Worm (Caenorhabditis elegans) whole organism, L1 larva: ENCODE results near the gene Y22D7AR.14.

Experiments used
- C16A3.4 ChIP-seq: fragments of 150-350 bp; optimal IDR thresholded peaks from 2 replicates; lab custom pipeline; 2014; ENCODE audit warnings: missing biosample characterization, missing genetic modification characterization
- C34B4.2 ChIP-seq: sonication (generic microtip); optimal IDR thresholded peaks from 2 replicates; lab custom pipeline; 2017; ENCODE audit warnings: mild to moderate bottlenecking, missing genetic modification characterization, missing compliant biosample characterization
- aha-1 ChIP-seq: fragments of 150-350 bp; optimal IDR thresholded peaks from 2 replicates; lab custom pipeline; 2014; ENCODE audit warnings: missing biosample characterization, missing genetic modification characterization
- ama-1 ChIP-seq: fragments of 150-350 bp; optimal IDR thresholded peaks from 2 replicates; lab custom pipeline; 2014
- blmp-1 ChIP-seq: fragments of 150-350 bp; optimal IDR thresholded peaks from 2 replicates; lab custom pipeline; 2014; ENCODE audit warnings: missing biosample characterization, missing genetic modification characterization
- ceh-63 ChIP-seq: fragments of 200-800 bp; sonication (Bioruptor generic); optimal IDR thresholded peaks from 2 replicates; lab custom pipeline; 2018; ENCODE audit warnings: mild to moderate bottlenecking, missing genetic modification characterization, missing compliant biosample characterization
- ceh-82 ChIP-seq, 3 experiments: fragments of 150-350 bp in 1 of 3; sonication (generic microtip) in 2 of 3; optimal IDR thresholded peaks; 2 replicates each; lab custom pipeline; 2014 to 2017; ENCODE audit warnings: missing biosample characterization in 3 of 3, missing genetic modification characterization in 3 of 3
- ces-1 ChIP-seq: fragments of 150-350 bp; optimal IDR thresholded peaks from 2 replicates; lab custom pipeline; 2014; ENCODE audit warnings: missing biosample characterization, missing genetic modification reagents, missing genetic modification characterization
- dsc-1 ChIP-seq: sonication (generic microtip); optimal IDR thresholded peaks from 2 replicates; lab custom pipeline; 2016; ENCODE audit warnings: mild to moderate bottlenecking, missing genetic modification characterization, missing compliant biosample characterization
- efl-1 ChIP-seq, 4 experiments: fragments of 150-350 bp; optimal IDR thresholded peaks in 3 of 4; peaks in 1 of 4; 1 replicate in 1 of 4; 2 replicates in 3 of 4; lab custom pipeline; 2014; ENCODE audit warnings: missing biosample characterization in 2 of 4, missing genetic modification characterization in 2 of 4, missing genetic modification reagents in 2 of 4
- fkh-4 ChIP-seq: sonication (generic microtip); optimal IDR thresholded peaks from 2 replicates; lab custom pipeline; 2016; ENCODE audit warnings: missing compliant biosample characterization, missing genetic modification characterization, borderline replicate concordance
- hlh-4 ChIP-seq: sonication (generic microtip); optimal IDR thresholded peaks from 2 replicates; lab custom pipeline; 2016; ENCODE audit warnings: mild to moderate bottlenecking, missing genetic modification characterization, missing compliant biosample characterization
- hpl-2 ChIP-seq: fragments of 150-350 bp; optimal IDR thresholded peaks from 2 replicates; lab custom pipeline; 2014; ENCODE audit warnings: missing biosample characterization, missing genetic modification reagents, missing genetic modification characterization
- irx-1 ChIP-seq: sonication (generic microtip); optimal IDR thresholded peaks from 2 replicates; lab custom pipeline; 2016; ENCODE audit warnings: missing genetic modification characterization, missing compliant biosample characterization
- isw-1 ChIP-seq: fragments of 200-800 bp; sonication (Bioruptor generic); IDR thresholded peaks from 2 replicates; pipeline ENCODE4 v1.3.6; 2022; ENCODE audit warnings: missing genetic modification characterization, missing compliant biosample characterization
- lin-35 ChIP-seq, 2 experiments: fragments of 150-350 bp; optimal IDR thresholded peaks; 2 replicates each; lab custom pipeline; 2014; ENCODE audit warnings: missing biosample characterization in 2 of 2, missing genetic modification characterization in 2 of 2, missing genetic modification reagents in 2 of 2
- lin-39 ChIP-seq: fragments of 150-350 bp; optimal IDR thresholded peaks from 2 replicates; lab custom pipeline; 2014; ENCODE audit warnings: missing biosample characterization, missing genetic modification reagents, missing genetic modification characterization
- mef-2 ChIP-seq: fragments of 150-350 bp; optimal IDR thresholded peaks from 2 replicates; lab custom pipeline; 2014; ENCODE audit warnings: missing biosample characterization, missing genetic modification characterization
- nhr-12 ChIP-seq: sonication (generic microtip); optimal IDR thresholded peaks from 2 replicates; lab custom pipeline; 2017; ENCODE audit warnings: missing biosample characterization, missing genetic modification characterization
- nhr-76 ChIP-seq: sonication (generic microtip); optimal IDR thresholded peaks from 2 replicates; lab custom pipeline; 2017; ENCODE audit warnings: missing biosample characterization, missing genetic modification characterization
- nhr-84 ChIP-seq: sonication (generic microtip); optimal IDR thresholded peaks from 2 replicates; lab custom pipeline; 2017; ENCODE audit warnings: missing biosample characterization, missing genetic modification characterization
- nhr-85 ChIP-seq: sonication (generic microtip); peaks from one replicate; lab custom pipeline; 2016; ENCODE audit warnings: missing genetic modification characterization, inconsistent platforms, missing compliant biosample characterization
- snu-23 ChIP-seq: sonication (generic microtip); optimal IDR thresholded peaks from 2 replicates; lab custom pipeline; 2016; ENCODE audit warnings: missing genetic modification characterization, missing compliant biosample characterization
- sptf-1 ChIP-seq: fragments of 150-350 bp; optimal IDR thresholded peaks from 2 replicates; lab custom pipeline; 2014; ENCODE audit warnings: missing biosample characterization, missing genetic modification characterization
- tbx-2 ChIP-seq: sonication (generic microtip); optimal IDR thresholded peaks from 2 replicates; lab custom pipeline; 2016; ENCODE audit warnings: missing genetic modification characterization, missing compliant biosample characterization
- unc-30 ChIP-seq: sonication (generic microtip); optimal IDR thresholded peaks from 2 replicates; lab custom pipeline; 2017; ENCODE audit warnings: missing biosample characterization, missing genetic modification characterization
- zag-1 ChIP-seq: fragments of 150-350 bp; optimal IDR thresholded peaks from 2 replicates; lab custom pipeline; 2014; ENCODE audit warnings: missing biosample characterization, missing genetic modification characterization
- ztf-11 ChIP-seq, 2 experiments: sonication (generic microtip); optimal IDR thresholded peaks; 2 replicates each; lab custom pipeline; 2016 to 2017; ENCODE audit warnings: missing genetic modification characterization in 2 of 2, missing biosample characterization in 1 of 2, missing compliant biosample characterization in 1 of 2

Gene Y22D7AR.14

DNA sequence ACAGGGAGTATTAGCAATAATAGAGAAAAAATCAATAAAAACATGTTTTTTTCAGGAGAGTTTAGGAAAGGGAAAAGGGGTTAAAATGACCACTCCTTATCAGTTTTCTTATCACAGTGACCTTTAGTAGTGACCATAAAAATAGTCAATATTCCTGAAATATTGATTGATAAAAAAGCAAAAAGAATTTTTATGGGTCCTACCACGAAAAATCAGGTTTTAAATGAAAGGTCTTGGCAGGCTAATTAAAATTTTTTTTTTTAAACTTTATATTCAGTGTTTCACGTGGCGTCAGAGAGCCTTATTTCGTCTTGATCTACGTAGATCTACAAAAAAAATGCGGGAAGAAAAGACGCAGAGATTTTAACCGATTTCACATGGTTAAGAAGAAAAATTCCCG lies 32.4 kb downstream of the Y22D7AR.14 start, which contains the start of gene cht-4:
Gene cht-4 (minus strand): TSS at position 101 of the 400 bp plus-strand sequence.
- TF ChIP-seq nhr-12 (tag; lab: Kevin White, UChicago) (no peak), blmp-1 (tag; lab: Kevin White, UChicago) (no peak), irx-1 (no peak), ces-1 (no peak), C16A3.4 (tag; lab: Kevin White, UChicago) (no peak), zag-1 (tag; lab: Kevin White, UChicago) (no peak), nhr-76 (tag; lab: Kevin White, UChicago) (no peak), dsc-1 (tag; lab: Kevin White, UChicago) (no peak)

DNA sequence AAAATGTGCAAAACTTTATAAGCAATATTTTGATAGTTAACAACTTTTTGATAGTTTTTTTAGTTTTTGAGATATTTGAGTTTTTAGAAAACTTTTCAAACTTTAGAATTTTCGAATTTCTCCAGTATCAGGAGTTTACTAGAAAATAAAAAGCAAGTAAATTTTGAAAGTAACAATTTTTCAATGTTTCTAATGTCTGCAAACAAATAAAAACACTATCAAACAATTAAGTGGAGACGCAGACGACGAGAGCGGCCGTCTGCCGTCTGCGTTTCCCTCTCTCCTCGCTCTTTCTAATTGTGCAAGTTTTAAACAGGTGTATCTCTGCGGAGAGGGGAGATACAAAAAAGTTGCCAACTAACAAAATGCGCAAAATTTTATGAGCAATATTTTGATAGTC lies 36.9 kb downstream of the Y22D7AR.14 start:
- TF ChIP-seq efl-1 (optimal IDR thresholded peaks at IDR 0.05; lab: Kevin White, UChicago) (no peak), efl-1 (GFP tag; optimal IDR thresholded peaks at IDR 0.05 in 1 of 2; lab: Kevin White, UChicago) (peak in 1 of 2 experiments; percentile 52), sptf-1 (tag; lab: Kevin White, UChicago) (no peak), hlh-4 (no peak), lin-39 (tag; lab: Kevin White, UChicago) (no peak), lin-35 (GFP tag; optimal IDR thresholded peaks at IDR 0.05; lab: Kevin White, UChicago) (no peak)

DNA sequence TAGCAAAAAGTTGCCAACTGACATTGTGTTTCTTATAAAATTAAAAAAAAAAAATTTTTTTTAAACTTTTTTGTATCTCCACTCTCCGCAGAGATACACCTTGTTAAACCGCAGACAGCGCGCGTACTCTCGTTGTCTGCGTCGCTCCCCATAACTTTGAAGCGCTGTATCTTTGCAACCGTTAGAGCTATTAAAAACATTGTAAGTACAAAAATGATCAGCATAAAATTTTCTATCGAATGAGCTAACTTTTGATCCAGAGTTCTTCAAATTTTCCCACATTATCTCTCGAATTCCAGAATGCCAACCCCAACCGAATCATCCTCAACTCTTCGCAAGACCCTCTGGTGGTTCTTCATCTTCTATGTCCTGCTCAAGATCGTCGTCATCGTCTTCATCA lies 37.6 kb downstream of the Y22D7AR.14 start, which contains the start of gene Y22D7AL.1:
Gene Y22D7AL.1 (plus strand): TSS at position 301 of the 400 bp plus-strand sequence.
- no peak for TF ChIP-seq aha-1
- TF ChIP-seq, all 84 proteins: peak for 0

DNA sequence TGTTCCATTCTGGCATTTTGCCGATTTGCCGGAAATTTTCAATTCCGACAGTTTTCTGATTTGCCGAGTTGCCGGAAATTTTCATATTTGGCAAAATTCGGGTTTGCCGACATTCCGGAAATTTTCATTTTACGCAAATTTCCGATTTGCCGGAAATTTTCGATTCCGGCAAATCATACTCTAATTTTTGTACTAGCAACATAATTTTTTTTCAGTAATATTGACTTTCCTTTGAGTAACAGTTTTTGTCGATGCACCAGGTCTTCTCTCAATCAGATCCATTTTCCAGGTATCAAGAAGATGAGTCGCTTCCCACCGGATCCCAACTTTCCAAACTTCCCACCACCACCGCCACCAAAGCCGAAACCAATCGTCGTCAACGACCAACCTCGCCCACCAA lies 48.7 kb downstream of the Y22D7AR.14 start, which contains the start of gene Y22D7AL.3:
Gene Y22D7AL.3 (plus strand): TSS at position 301 of the 400 bp plus-strand sequence.
- no peak for TF ChIP-seq efl-1 (optimal IDR thresholded peaks at IDR 0.05; lab: Kevin White, UChicago)
- peak in 1 of 2 experiments; percentile 35 for TF ChIP-seq efl-1 (GFP tag; optimal IDR thresholded peaks at IDR 0.05 in 1 of 2; lab: Kevin White, UChicago)
- no peak for TF ChIP-seq dsc-1 (tag; lab: Kevin White, UChicago)
- TF ChIP-seq nhr-85 (tag; lab: Kevin White, UChicago): peak; percentile 14

DNA sequence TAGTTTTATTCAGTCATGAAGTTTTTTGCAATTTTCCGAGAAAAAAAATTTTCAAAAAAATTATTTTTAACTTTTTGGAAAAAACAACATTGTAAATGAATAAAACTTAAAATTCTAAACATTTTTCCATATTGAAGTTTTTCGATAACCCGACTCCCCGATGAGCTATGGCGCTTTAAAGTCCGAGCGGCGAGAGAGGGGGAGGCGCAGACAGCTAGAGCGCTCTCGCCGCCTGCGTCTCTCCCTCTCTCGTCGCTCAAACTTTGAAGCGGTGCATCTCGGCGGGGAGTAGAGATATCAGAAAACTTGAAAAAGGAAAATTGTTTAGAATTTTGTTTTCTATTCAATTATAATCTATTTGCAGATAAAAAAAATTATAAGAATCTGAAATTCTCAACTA lies 51.5 kb downstream of the Y22D7AR.14 start:
- no peak for TF ChIP-seq unc-30 (tag; lab: Kevin White, UChicago)
- no peak for TF ChIP-seq ceh-82 (tag; optimal IDR thresholded peaks at IDR 0.05; lab: Kevin White, UChicago)
- no peak for TF ChIP-seq tbx-2 (tag; lab: Kevin White, UChicago)
- no peak for TF ChIP-seq nhr-84 (tag; lab: Kevin White, UChicago)
- TF ChIP-seq ceh-63: no peak
- TF ChIP-seq ama-1 (lab: Kevin White, UChicago): no peak
- TF ChIP-seq fkh-4: no peak
- no peak for TF ChIP-seq snu-23 (GFP tag; lab: Kevin White, UChicago)
- no peak for TF ChIP-seq mef-2 (tag; lab: Kevin White, UChicago)
- TF ChIP-seq ztf-11 (tag; optimal IDR thresholded peaks at IDR 0.05; lab: Kevin White, UChicago): no peak
- TF ChIP-seq isw-1: no peak
- TF ChIP-seq C34B4.2 (tag; lab: Kevin White, UChicago): no peak
- no peak for TF ChIP-seq hpl-2
- TF ChIP-seq C16A3.4 (tag; lab: Kevin White, UChicago): no peak
